Fruit fly (Drosophila melanogaster) whole organism, prepupa: ENCODE data around the gene moody.

Experiments
- Blimp-1 ChIP-seq: fragments of 200-800 bp; sonication (Bioruptor generic); optimal IDR thresholded peaks from 3 replicates; lab custom pipeline; 2017; ENCODE audit warnings: missing biosample characterization, missing genetic modification characterization, mild to moderate bottlenecking, moderate library complexity, missing genetic modification reagents
- CG32006 ChIP-seq: fragments of 200-800 bp; sonication (Bioruptor generic); optimal IDR thresholded peaks from 3 replicates; lab custom pipeline; 2017; ENCODE audit warnings: missing biosample characterization, mild to moderate bottlenecking, missing genetic modification characterization
- CG3919 ChIP-seq: fragments of 200-800 bp; sonication (Bioruptor generic); optimal IDR thresholded peaks from 3 replicates; lab custom pipeline; 2016; ENCODE audit warnings: missing biosample characterization, missing genetic modification characterization
- Hr39 ChIP-seq: fragments of 200-800 bp; sonication (Bioruptor generic); optimal IDR thresholded peaks from 2 replicates; lab custom pipeline; 2016; ENCODE audit warnings: missing biosample characterization, missing genetic modification characterization
- Lpt ChIP-seq: fragments of 200-800 bp; sonication (Bioruptor generic); optimal IDR thresholded peaks from 3 replicates; lab custom pipeline; 2016; ENCODE audit warnings: missing biosample characterization, missing genetic modification characterization
- fd59A ChIP-seq: fragments of 200-800 bp; sonication (Bioruptor generic); optimal IDR thresholded peaks from 2 replicates; lab custom pipeline; 2017; ENCODE audit warnings: missing biosample characterization, mild to moderate bottlenecking, missing genetic modification characterization, missing genetic modification reagents
- fd85E ChIP-seq: fragments of 200-800 bp; sonication (Bioruptor generic); optimal IDR thresholded peaks from 3 replicates; lab custom pipeline; 2016; ENCODE audit warnings: missing biosample characterization, missing genetic modification characterization
- pdm3 ChIP-seq: fragments of 200-800 bp; sonication (Bioruptor generic); optimal IDR thresholded peaks from 3 replicates; lab custom pipeline; 2016; ENCODE audit warnings: missing biosample characterization, missing genetic modification characterization
- spab ChIP-seq: fragments of 200-800 bp; sonication (Bioruptor generic); optimal IDR thresholded peaks from 2 replicates; lab custom pipeline; 2017; ENCODE audit warnings: missing biosample characterization, mild to moderate bottlenecking, missing genetic modification characterization, missing genetic modification reagents
- svp ChIP-seq: fragments of 200-800 bp; sonication (Bioruptor generic); peaks from one replicate; lab custom pipeline; 2016; ENCODE audit warnings: missing biosample characterization, missing genetic modification characterization
- topi ChIP-seq: fragments of 200-800 bp; sonication (Bioruptor generic); optimal IDR thresholded peaks from 3 replicates; lab custom pipeline; 2016; ENCODE audit warnings: missing biosample characterization, missing genetic modification characterization

DNA sequence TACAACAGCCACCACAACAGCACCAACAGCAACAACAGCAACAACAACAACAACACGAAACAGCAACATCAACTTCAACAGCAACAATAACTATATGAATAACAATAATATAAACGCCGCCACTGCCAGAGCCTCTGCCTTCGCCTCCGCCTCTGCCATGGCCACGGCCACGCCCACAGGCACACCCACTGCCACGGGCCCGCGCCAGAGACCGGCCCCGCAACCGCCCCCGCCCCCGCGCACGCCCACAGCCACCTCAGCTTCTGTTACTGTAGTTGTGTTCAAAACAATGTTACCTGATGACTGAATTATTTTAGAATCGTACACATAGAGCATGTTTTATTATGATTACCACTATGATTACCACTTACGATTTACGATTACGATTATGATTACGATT is 45.8 kb downstream of the moody start:
- TF ChIP-seq fd59A (GFP tag; lab: Kevin White, UChicago): no peak
- no peak for TF ChIP-seq Blimp-1 (GFP tag; lab: Kevin White, UChicago)
- no peak for TF ChIP-seq topi (GFP tag; lab: Kevin White, UChicago)
- TF ChIP-seq Lpt: no peak
- TF ChIP-seq CG3919 (GFP tag; lab: Kevin White, UChicago): no peak
- no peak for TF ChIP-seq svp (GFP tag; lab: Kevin White, UChicago)
- no peak for TF ChIP-seq fd85E (GFP tag; lab: Kevin White, UChicago)
- TF ChIP-seq Hr39 (GFP tag; lab: Kevin White, UChicago): no peak
- TF ChIP-seq CG32006 (GFP tag; lab: Kevin White, UChicago): no peak
- TF ChIP-seq spab (GFP tag; lab: Kevin White, UChicago): no peak
- no peak for TF ChIP-seq pdm3
